Worm (Caenorhabditis elegans) whole organism, midembryonic: Measurements from ENCODE around the gene C24G6.8.

Experiments
- klf-2 ChIP-seq: fragments of 200-800 bp; sonication (Bioruptor generic); conservative IDR thresholded peaks from 2 replicates; pipeline ENCODE4 v1.3.6; 2022; ENCODE audit warnings: missing genetic modification reagents, missing genetic modification characterization, missing compliant biosample characterization
- ref-1 ChIP-seq: fragments of 200-800 bp; sonication (Bioruptor generic); conservative IDR thresholded peaks from 2 replicates; pipeline ENCODE4 v1.3.6; 2022; ENCODE audit warnings: missing genetic modification reagents, missing genetic modification characterization, missing compliant biosample characterization

DNA sequence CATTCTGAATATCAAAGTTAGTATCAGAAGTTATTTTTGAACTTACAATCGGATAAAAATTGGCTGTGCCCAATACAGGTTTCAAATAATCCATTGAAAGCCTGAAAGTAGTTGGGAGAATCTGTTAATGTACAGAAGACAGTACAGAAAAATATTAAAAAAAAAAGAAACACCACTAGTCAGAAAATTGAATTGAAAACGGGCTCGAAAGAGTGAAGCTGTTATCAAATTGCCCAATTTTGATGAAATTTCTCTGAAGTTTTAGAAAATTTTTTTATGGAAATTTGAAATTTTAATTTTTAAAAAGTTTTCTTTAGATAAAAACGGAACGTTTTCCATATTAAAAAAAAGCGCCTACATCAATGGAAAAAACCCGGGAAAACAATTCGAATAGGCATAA, 31.4 kb upstream of the C24G6.8 start, which contains the start of gene C18C4.7:
- TF ChIP-seq klf-2 = no peak
- TF ChIP-seq ref-1 = no peak
